Fruit fly (Drosophila melanogaster): ENCODE data around the gene CG8353.
A peak's percentile ranks its signal among the peaks of the same experiment; 100 is the strongest.

The CG8353 gene

DNA sequence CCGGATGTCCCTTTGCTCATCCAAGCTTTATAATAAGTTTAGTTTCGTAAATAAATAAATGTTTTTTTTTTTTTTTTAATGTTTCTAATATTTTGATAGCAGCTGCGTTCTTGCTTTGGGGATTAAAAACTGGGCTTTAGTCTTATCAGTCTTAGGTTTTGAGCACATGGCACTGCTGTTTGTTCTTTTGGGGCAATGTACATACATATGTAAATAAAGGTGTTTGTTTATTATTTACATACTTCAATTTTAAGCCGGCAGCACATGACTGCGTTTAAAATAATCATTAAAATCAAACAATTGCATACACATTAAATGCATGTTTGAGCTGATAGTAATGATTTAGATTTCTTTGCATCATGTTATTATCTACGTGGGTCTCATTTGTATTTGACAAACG is 49.6 kb upstream of the CG8353 start (continued):
- TF ChIP-seq peb (GFP tag; IDR thresholded peaks at IDR 0.05) (0 out of 2 replicates have a peak, but pooled peaks have one; percentile 7), seq (GFP tag; IDR thresholded peaks at IDR 0.05) (peak; percentile 41; the same call in 1 of the 2 replicates), ewg (GFP tag; optimal IDR thresholded peaks at IDR 0.05) (peak; percentile 77), Neu2 (GFP tag; optimal IDR thresholded peaks at IDR 0.05; ENCODE audit: borderline replicate concordance) (no peak), CG7963 (GFP tag; IDR thresholded peaks at IDR 0.05; ENCODE audit: partially characterized antibody) (no peak), ase (GFP tag; IDR thresholded peaks at IDR 0.05) (peak; percentile 24; the same call in 2 of the 3 replicates), wor (GFP tag; IDR thresholded peaks at IDR 0.05) (no peak), Dp (GFP tag; optimal IDR thresholded peaks at IDR 0.05) (no peak), odd (GFP tag; optimal IDR thresholded peaks at IDR 0.05) (peak; percentile 78), Asciz (GFP tag; optimal IDR thresholded peaks at IDR 0.05) (peak; percentile 97), ssp (GFP tag; IDR thresholded peaks at IDR 0.05) (no peak), CG4820 (GFP tag; optimal IDR thresholded peaks at IDR 0.05) (peak; percentile 71), stwl (tag; optimal IDR thresholded peaks at IDR 0.05) (peak; percentile 54), CG15011 (GFP tag; optimal IDR thresholded peaks at IDR 0.05) (peak; percentile 76)

DNA sequence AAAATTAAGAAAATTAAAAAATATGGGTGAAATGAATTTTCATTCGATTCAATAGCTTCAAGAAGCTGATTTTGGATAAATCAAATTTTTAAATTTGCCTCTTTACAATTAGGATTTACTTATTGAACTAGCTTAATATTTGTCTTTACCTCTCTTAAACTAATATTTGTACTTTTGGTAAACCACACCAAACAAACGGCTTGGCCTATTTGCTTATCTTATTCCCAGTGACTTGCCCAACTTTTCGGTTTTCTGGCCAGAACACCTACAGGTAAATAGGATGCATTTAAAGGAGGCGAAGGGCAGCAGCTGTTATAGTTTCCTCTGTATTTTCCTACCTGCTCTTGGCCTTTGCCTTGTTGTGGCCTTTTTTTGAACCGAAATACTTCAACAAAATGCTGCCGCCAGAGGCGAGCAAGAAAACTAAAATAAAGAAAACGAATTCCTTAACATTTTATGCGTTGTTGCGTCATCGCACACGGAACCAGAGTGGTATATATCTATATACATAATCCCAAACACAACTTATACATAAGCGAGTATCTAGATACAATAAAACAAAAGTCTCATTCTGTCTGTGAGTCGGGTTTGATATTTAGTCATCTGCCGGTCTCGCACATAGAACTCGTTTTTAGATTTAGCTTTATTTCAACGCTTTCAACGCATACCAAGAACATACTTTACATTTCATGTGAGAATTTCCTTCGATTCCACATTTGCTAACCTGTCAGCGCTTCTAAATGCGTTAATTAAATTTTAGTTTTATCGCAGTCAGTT is 47.9 kb upstream of the CG8353 start:
- no peak for TF ChIP-seq CG12942 (GFP tag; optimal IDR thresholded peaks at IDR 0.05)
- peak; percentile 77 for TF ChIP-seq CG13894 (tag; optimal IDR thresholded peaks at IDR 0.05)
- no peak for TF ChIP-seq Antp (GFP tag; optimal IDR thresholded peaks at IDR 0.05)
- TF ChIP-seq D (optimal IDR thresholded peaks at IDR 0.05), result no peak
- peak; percentile 19 for TF ChIP-seq D (GFP tag; optimal IDR thresholded peaks at IDR 0.05)
- peak; percentile 20 for TF ChIP-seq Nf-YB (GFP tag; optimal IDR thresholded peaks at IDR 0.05)
- peak; percentile 80 for TF ChIP-seq CG7271 (tag; optimal IDR thresholded peaks at IDR 0.05)
- TF ChIP-seq dati (GFP tag; IDR thresholded peaks at IDR 0.05), result no peak
- TF ChIP-seq CG1603 (tag; optimal IDR thresholded peaks at IDR 0.05), result peak; percentile 19
- TF ChIP-seq CG17328 (GFP tag; IDR thresholded peaks at IDR 0.05), result no peak
- no peak for TF ChIP-seq corto (GFP tag; optimal IDR thresholded peaks at IDR 0.05)
- TF ChIP-seq eyg (GFP tag; optimal IDR thresholded peaks at IDR 0.05), result no peak
- TF ChIP-seq PHDP (tag; optimal IDR thresholded peaks at IDR 0.05), result peak; percentile 16
- no peak for TF ChIP-seq gce (GFP tag; IDR thresholded peaks at IDR 0.05)
- peak; percentile 26 for TF ChIP-seq CG14710 (tag; optimal IDR thresholded peaks at IDR 0.05)
- no peak for TF ChIP-seq lbe (GFP tag; optimal IDR thresholded peaks at IDR 0.05)
- peak; percentile 35 for TF ChIP-seq CG10267 (tag; optimal IDR thresholded peaks at IDR 0.05)
- TF ChIP-seq tup (GFP tag; optimal IDR thresholded peaks at IDR 0.05), result no peak
- TF ChIP-seq CG10209 (GFP tag; optimal IDR thresholded peaks at IDR 0.05), result peak; percentile 0
- TF ChIP-seq CG8924 (tag; optimal IDR thresholded peaks at IDR 0.05), result peak; percentile 55
- no peak for TF ChIP-seq CG16863 (GFP tag; optimal IDR thresholded peaks at IDR 0.05)
- peak; percentile 84 for TF ChIP-seq fd102C (GFP tag; optimal IDR thresholded peaks at IDR 0.05)
- peak; percentile 77 for TF ChIP-seq sens (GFP tag)
- TF ChIP-seq CG33213 (GFP tag; optimal IDR thresholded peaks at IDR 0.05), result no peak
- peak; percentile 28 for TF ChIP-seq kni (GFP tag; optimal IDR thresholded peaks at IDR 0.05)
- TF ChIP-seq repo (GFP tag; optimal IDR thresholded peaks at IDR 0.05), result no peak
- peak; percentile 10 for TF ChIP-seq CG15011 (GFP tag; optimal IDR thresholded peaks at IDR 0.05)
- TF ChIP-seq CG6813 (GFP tag; optimal IDR thresholded peaks at IDR 0.05), result peak; percentile 57
- TF ChIP-seq CG34376 (GFP tag; optimal IDR thresholded peaks at IDR 0.05), result no peak
- TF ChIP-seq pho (GFP tag; optimal IDR thresholded peaks at IDR 0.05), result no peak
- peak; percentile 18 for TF ChIP-seq D19A (tag; optimal IDR thresholded peaks at IDR 0.05)
- no peak for TF ChIP-seq YL-1 (GFP tag; optimal IDR thresholded peaks at IDR 0.05)
- peak; percentile 74 for TF ChIP-seq CG15696 (tag; optimal IDR thresholded peaks at IDR 0.05)
- peak; percentile 12 for TF ChIP-seq CG2202 (tag; optimal IDR thresholded peaks at IDR 0.05)
- peak; percentile 10 for TF ChIP-seq nau (GFP tag; optimal IDR thresholded peaks at IDR 0.05)

All from whole organism, embryonic.